Fruit fly (Drosophila melanogaster) whole organism, embryonic: ENCODE data around the gene RSG7.

Experiments used
- Antp ChIP-seq: fragments of 200-800 bp; sonication (Bioruptor generic); optimal IDR thresholded peaks from 3 replicates; lab custom pipeline; 2016; ENCODE audit warnings: missing biosample characterization, missing genetic modification characterization
- CG1024 ChIP-seq: fragments of 200-800 bp; sonication (Bioruptor generic); IDR thresholded peaks from 2 replicates; pipeline ENCODE4 v1.3.6; 2022; ENCODE audit warnings: missing biosample characterization, missing genetic modification characterization
- CG11247 ChIP-seq: fragments of 200-800 bp; sonication (Bioruptor generic); IDR thresholded peaks from 2 replicates; pipeline ENCODE4 v1.3.6; 2022; ENCODE audit warnings: missing biosample characterization, missing genetic modification characterization
- CG11504 ChIP-seq: fragments of 200-800 bp; sonication (Bioruptor generic); optimal IDR thresholded peaks from 3 replicates; lab custom pipeline; 2019; ENCODE audit warnings: missing biosample characterization, mild to moderate bottlenecking, missing genetic modification characterization, moderate library complexity
- CG11560 ChIP-seq: fragments of 200-800 bp; sonication (Bioruptor generic); IDR thresholded peaks from 3 replicates; pipeline ENCODE4 v1.3.6; 2022; ENCODE audit warnings: missing biosample characterization, missing genetic modification characterization
- CG12659 ChIP-seq: fragments of 200-800 bp; sonication (Bioruptor generic); optimal IDR thresholded peaks from 3 replicates; lab custom pipeline; 2017; ENCODE audit warnings: mild to moderate bottlenecking, missing biosample characterization, missing genetic modification reagents, missing genetic modification characterization
- CG13424 ChIP-seq: fragments of 200-800 bp; sonication (Bioruptor generic); optimal IDR thresholded peaks from 2 replicates; lab custom pipeline; 2019; ENCODE audit warnings: missing biosample characterization, mild to moderate bottlenecking, missing genetic modification characterization, moderate library complexity
- CG14710 ChIP-seq: fragments of 200-800 bp; sonication (Bioruptor generic); optimal IDR thresholded peaks from 3 replicates; lab custom pipeline; 2019; ENCODE audit warnings: missing biosample characterization, mild to moderate bottlenecking, missing genetic modification characterization, moderate library complexity
- CG14965 ChIP-seq: fragments of 200-800 bp; sonication (Bioruptor generic); optimal IDR thresholded peaks from 2 replicates; lab custom pipeline; 2016; ENCODE audit warnings: missing biosample characterization, missing genetic modification characterization, borderline replicate concordance
- CG17328 ChIP-seq: fragments of 200-800 bp; sonication (Bioruptor generic); IDR thresholded peaks from 2 replicates; pipeline ENCODE4 v1.3.6; 2022; ENCODE audit warnings: missing biosample characterization, missing genetic modification characterization
- CG2202 ChIP-seq: fragments of 200-800 bp; sonication (Bioruptor generic); optimal IDR thresholded peaks from 2 replicates; lab custom pipeline; 2018; ENCODE audit warnings: missing biosample characterization, mild to moderate bottlenecking, missing genetic modification characterization
- CG2889 ChIP-seq: fragments of 200-800 bp; sonication (Bioruptor generic); IDR thresholded peaks from 3 replicates; pipeline ENCODE4 v1.3.6; 2022; ENCODE audit warnings: missing biosample characterization, missing genetic modification characterization
- CG31441 ChIP-seq: fragments of 200-800 bp; sonication (Bioruptor generic); IDR thresholded peaks from 2 replicates; pipeline ENCODE4 v1.3.6; 2022; ENCODE audit warnings: missing biosample characterization, missing genetic modification characterization
- CG32772 ChIP-seq: fragments of 200-800 bp; sonication (Bioruptor generic); IDR thresholded peaks from 2 replicates; pipeline ENCODE4 v1.3.6; 2022; ENCODE audit warnings: missing biosample characterization, missing genetic modification characterization
- CG33557 ChIP-seq: fragments of 200-800 bp; sonication (Bioruptor generic); optimal IDR thresholded peaks from 2 replicates; lab custom pipeline; 2019; ENCODE audit warnings: missing biosample characterization, mild to moderate bottlenecking, missing genetic modification characterization, moderate library complexity
- CG34376 ChIP-seq: fragments of 200-800 bp; sonication (Bioruptor generic); optimal IDR thresholded peaks from 2 replicates; lab custom pipeline; 2018; ENCODE audit warnings: missing biosample characterization, mild to moderate bottlenecking, missing genetic modification characterization
- CG4820 ChIP-seq: fragments of 200-800 bp; sonication (Bioruptor generic); optimal IDR thresholded peaks from 3 replicates; lab custom pipeline; 2016; ENCODE audit warnings: missing biosample characterization, missing genetic modification characterization
- CG5245 ChIP-seq: fragments of 200-800 bp; sonication (Bioruptor generic); optimal IDR thresholded peaks from 3 replicates; lab custom pipeline; 2016; ENCODE audit warnings: missing biosample characterization, missing genetic modification characterization
- CG6175 ChIP-seq: fragments of 200-800 bp; sonication (Bioruptor generic); IDR thresholded peaks from 3 replicates; pipeline ENCODE4 v1.3.6; 2022; ENCODE audit warnings: missing biosample characterization, missing genetic modification characterization
- CG7372 ChIP-seq: fragments of 200-800 bp; sonication (Bioruptor generic); IDR thresholded peaks from 2 replicates; pipeline ENCODE4 v1.3.6; 2022; ENCODE audit warnings: missing biosample characterization, missing genetic modification characterization
- CG7556 ChIP-seq: fragments of 200-800 bp; sonication (Bioruptor generic); optimal IDR thresholded peaks from 2 replicates; lab custom pipeline; 2017; ENCODE audit warnings: missing biosample characterization, mild to moderate bottlenecking, missing genetic modification characterization
- CG8281 ChIP-seq: fragments of 200-800 bp; sonication (Bioruptor generic); optimal IDR thresholded peaks from 2 replicates; lab custom pipeline; 2018; ENCODE audit warnings: missing biosample characterization, mild to moderate bottlenecking, missing genetic modification characterization, moderate library complexity
- CG8290 ChIP-seq, 3 experiments: fragments of 200-800 bp; sonication (Bioruptor generic); optimal IDR thresholded peaks; 2 replicates each; lab custom pipeline; 2016 to 2019; ENCODE audit warnings: missing biosample characterization in 3 of 3, missing genetic modification characterization in 3 of 3, mild to moderate bottlenecking in 2 of 3, moderate library complexity in 1 of 3
- CG8359 ChIP-seq: fragments of 200-800 bp; sonication (Bioruptor generic); optimal IDR thresholded peaks from 2 replicates; lab custom pipeline; 2017; ENCODE audit warnings: missing biosample characterization, mild to moderate bottlenecking, missing genetic modification characterization, borderline replicate concordance
- CG8924 ChIP-seq: fragments of 200-800 bp; optimal IDR thresholded peaks from 3 replicates; lab custom pipeline; 2019; ENCODE audit warnings: missing biosample characterization, mild to moderate bottlenecking, missing genetic modification characterization, moderate library complexity
- E2f2 ChIP-seq: fragments of 200-800 bp; sonication (Bioruptor generic); IDR thresholded peaks from 2 replicates; pipeline ENCODE4 v1.3.6; 2022; ENCODE audit warnings: missing biosample characterization, missing genetic modification characterization
- Eip74EF ChIP-seq, 2 experiments: fragments of 200-800 bp in 1 of 2; fragments of >200 bp in 1 of 2; sonication (Bioruptor generic) in 1 of 2; optimal IDR thresholded peaks; 2 replicates each; lab custom pipeline; 2017 to 2019; ENCODE audit warnings: missing biosample characterization in 2 of 2, missing genetic modification characterization in 2 of 2, mild to moderate bottlenecking in 1 of 2, moderate library complexity in 1 of 2
- Gug ChIP-seq: fragments of 200-800 bp; sonication (Bioruptor generic); IDR thresholded peaks from 4 replicates; pipeline ENCODE4 v1.3.6; 2022; ENCODE audit warnings: missing biosample characterization, missing genetic modification characterization
- Hand ChIP-seq: fragments of 200-800 bp; sonication (Bioruptor generic); optimal IDR thresholded peaks from 2 replicates; lab custom pipeline; 2017; ENCODE audit warnings: mild to moderate bottlenecking, missing biosample characterization, missing genetic modification reagents, missing genetic modification characterization
- Hmx ChIP-seq: fragments of 200-800 bp; sonication (Bioruptor generic); optimal IDR thresholded peaks from 2 replicates; lab custom pipeline; 2016; ENCODE audit warnings: missing biosample characterization, missing genetic modification characterization
- Mad ChIP-seq: fragments of 200-800 bp; sonication (Bioruptor generic); optimal IDR thresholded peaks from 2 replicates; lab custom pipeline; 2016; ENCODE audit warnings: missing biosample characterization, missing genetic modification characterization
- NFAT ChIP-seq: fragments of 200-800 bp; sonication (Bioruptor generic); IDR thresholded peaks from 2 replicates; pipeline ENCODE4 v1.3.6; 2022; ENCODE audit warnings: missing biosample characterization, missing genetic modification characterization
- Optix ChIP-seq: fragments of 200-800 bp; sonication (Bioruptor generic); IDR thresholded peaks from 3 replicates; pipeline ENCODE4 v1.3.6; 2022; ENCODE audit warnings: missing biosample characterization, missing genetic modification characterization
- Six4 ChIP-seq: fragments of 200-800 bp; sonication (Bioruptor generic); optimal IDR thresholded peaks from 2 replicates; lab custom pipeline; 2016; ENCODE audit warnings: missing biosample characterization, missing genetic modification characterization
- YL-1 ChIP-seq: fragments of 200-800 bp; sonication (Bioruptor generic); optimal IDR thresholded peaks from 3 replicates; lab custom pipeline; 2017; ENCODE audit warnings: missing biosample characterization, mild to moderate bottlenecking, missing genetic modification characterization
- ab ChIP-seq: fragments of 200-800 bp; sonication (Bioruptor generic); optimal IDR thresholded peaks from 2 replicates; lab custom pipeline; 2016; ENCODE audit warnings: missing biosample characterization, missing genetic modification characterization
- crc ChIP-seq: fragments of 200-800 bp; sonication (Bioruptor generic); optimal IDR thresholded peaks from 2 replicates; lab custom pipeline; 2016; ENCODE audit warnings: missing biosample characterization, missing genetic modification characterization
- dm ChIP-seq: fragments of 200-800 bp; sonication (Bioruptor generic); optimal IDR thresholded peaks from 3 replicates; lab custom pipeline; 2016; ENCODE audit warnings: missing biosample characterization, missing genetic modification characterization
- emc ChIP-seq: fragments of 200-800 bp; sonication (Bioruptor generic); optimal IDR thresholded peaks from 2 replicates; lab custom pipeline; 2016; ENCODE audit warnings: missing biosample characterization, missing genetic modification characterization
- eve ChIP-seq, 2 experiments: fragments of >200 bp; optimal IDR thresholded peaks; 2 replicates each; lab custom pipeline; 2017; ENCODE audit warnings: missing biosample characterization in 2 of 2, missing genetic modification characterization in 2 of 2
- fd64A ChIP-seq: fragments of 200-800 bp; sonication (Bioruptor generic); optimal IDR thresholded peaks from 3 replicates; lab custom pipeline; 2018; ENCODE audit warnings: missing biosample characterization, mild to moderate bottlenecking, missing genetic modification characterization
- gcm ChIP-seq: fragments of 200-800 bp; sonication (Bioruptor generic); optimal IDR thresholded peaks from 2 replicates; lab custom pipeline; 2019; ENCODE audit warnings: missing biosample characterization, mild to moderate bottlenecking, missing genetic modification characterization, moderate library complexity
- ham ChIP-seq: fragments of 200-800 bp; sonication (Bioruptor generic); IDR thresholded peaks from 2 replicates; pipeline ENCODE4 v1.3.6; 2022; ENCODE audit warnings: missing biosample characterization, missing genetic modification characterization
- kay ChIP-seq: fragments of 200-800 bp; sonication (Bioruptor generic); optimal IDR thresholded peaks from 2 replicates; lab custom pipeline; 2016; ENCODE audit warnings: missing biosample characterization, missing genetic modification characterization
- otp ChIP-seq: fragments of 200-800 bp; sonication (Bioruptor generic); IDR thresholded peaks from 3 replicates; pipeline ENCODE4, ENCODE4 v1.3.6; 2022; ENCODE audit warnings: missing biosample characterization, missing genetic modification characterization
- pan ChIP-seq, 4 experiments: fragments of >200 bp in 3 of 4; fragments of 200-800 bp in 1 of 4; sonication (Bioruptor generic) in 1 of 4; optimal IDR thresholded peaks in 3 of 4; IDR thresholded peaks in 1 of 4; 2 replicates each; pipeline versions ENCODE4 v1.3.6 to Lab custom; 2017 to 2022; ENCODE audit warnings: missing biosample characterization in 2 of 4, missing genetic modification characterization in 2 of 4, mixed read lengths in 1 of 4
- peb ChIP-seq: fragments of 200-800 bp; sonication (Bioruptor generic); IDR thresholded peaks from 2 replicates; pipeline ENCODE4 v1.3.6; 2022; ENCODE audit warnings: missing biosample characterization, missing genetic modification characterization
- pum ChIP-seq: fragments of 200-800 bp; sonication (Bioruptor generic); optimal IDR thresholded peaks from 2 replicates; lab custom pipeline; 2016; ENCODE audit warnings: missing biosample characterization, missing genetic modification characterization
- slou ChIP-seq: fragments of 200-800 bp; sonication (Bioruptor generic); optimal IDR thresholded peaks from 3 replicates; lab custom pipeline; 2016; ENCODE audit warnings: missing biosample characterization, missing genetic modification characterization
- sob ChIP-seq: fragments of 200-800 bp; sonication (Bioruptor generic); IDR thresholded peaks from 2 replicates; pipeline ENCODE4 v1.3.6; 2022; ENCODE audit warnings: missing biosample characterization, missing genetic modification characterization
- zfh1 ChIP-seq: fragments of 200-800 bp; sonication (Bioruptor generic); IDR thresholded peaks from 3 replicates; pipeline ENCODE4 v1.3.6; 2022; ENCODE audit warnings: missing biosample characterization, missing genetic modification characterization

The RSG7 gene

dm6 chrX:16854746-16855145, 10.5 kb upstream of the RSG7 start (continued):
- TF ChIP-seq CG5245 (GFP tag; lab: Kevin White, UChicago) (peak; percentile 10), Optix (GFP tag; lab: Robert Waterston, UW) (no peak), zfh1 (GFP tag; lab: Robert Waterston, UW) (no peak), ham (no peak), CG8359 (GFP tag; lab: Kevin White, UChicago) (no peak), slou (GFP tag; lab: Kevin White, UChicago) (no peak), Gug (no peak), Six4 (GFP tag; lab: Kevin White, UChicago) (no peak), CG31441 (GFP tag; lab: Robert Waterston, UW) (peak; percentile 77), NFAT (GFP tag; lab: Robert Waterston, UW) (no peak), sob (GFP tag; lab: Robert Waterston, UW) (0 out of 2 replicates have a peak, but pooled peaks have one; percentile 33), kay (GFP tag; lab: Kevin White, UChicago) (no peak), pum (GFP tag; lab: Kevin White, UChicago) (no peak), dm (GFP tag; lab: Kevin White, UChicago) (no peak), CG14965 (GFP tag; lab: Kevin White, UChicago) (no peak), CG6175 (GFP tag; lab: Robert Waterston, UW) (no peak), CG17328 (GFP tag; lab: Robert Waterston, UW) (no peak), CG2889 (GFP tag; lab: Robert Waterston, UW) (no peak), YL-1 (GFP tag; lab: Kevin White, UChicago) (no peak), CG14710 (tag; lab: Kevin White, UChicago) (peak; percentile 33), CG8281 (tag; lab: Kevin White, UChicago) (no peak), CG11560 (tag; lab: Robert Waterston, UW) (no peak), Hmx (GFP tag; lab: Kevin White, UChicago) (no peak), CG33557 (GFP tag; lab: Kevin White, UChicago) (no peak), CG4820 (GFP tag; lab: Kevin White, UChicago) (peak; percentile 44), CG7372 (GFP tag; lab: Robert Waterston, UW) (no peak), gcm (peak; percentile 41), emc (GFP tag; lab: Kevin White, UChicago) (no peak), eve (GFP tag; optimal IDR thresholded peaks at IDR 0.05; lab: Kevin White, UChicago) (peak in 1 of 2 experiments; percentile 69), CG8924 (tag; lab: Kevin White, UChicago) (peak; percentile 43), CG7556 (GFP tag; lab: Kevin White, UChicago) (peak; percentile 68), CG12659 (peak; percentile 51), CG1024 (no peak), fd64A (GFP tag; lab: Kevin White, UChicago) (no peak), CG34376 (no peak), peb (GFP tag; lab: Robert Waterston, UW) (no peak), Hand (GFP tag; lab: Kevin White, UChicago) (no peak), pan (optimal IDR thresholded peaks at IDR 0.05; lab: Kevin White, UChicago) (no peak), pan (GFP tag; optimal IDR thresholded peaks at IDR 0.05 in 1 of 2, IDR thresholded peaks at IDR 0.05 in 1 of 2) (peak in 1 of 2 experiments; percentile 53), CG13424 (tag; lab: Kevin White, UChicago) (peak; percentile 70), CG32772 (0 out of 2 replicates have a peak, but pooled peaks have one; percentile 30), Eip74EF (GFP tag; optimal IDR thresholded peaks at IDR 0.05; lab: Kevin White, UChicago) (peak in 1 of 2 experiments; percentile 79), CG8290 (GFP tag; optimal IDR thresholded peaks at IDR 0.05; lab: Kevin White, UChicago) (no peak), CG8290 (tag; optimal IDR thresholded peaks at IDR 0.05; lab: Kevin White, UChicago) (no peak), Antp (no peak), CG11504 (tag; lab: Kevin White, UChicago) (peak; percentile 83), E2f2 (peak; percentile 18; the same call in 1 of the 2 replicates), ab (no peak), CG2202 (no peak), crc (GFP tag; lab: Kevin White, UChicago) (no peak), otp (no peak), Mad (GFP tag; lab: Kevin White, UChicago) (no peak), CG11247 (no peak)
